Fruit fly (Drosophila melanogaster): ENCODE results near the gene skd.

skd gene

dm6 chr3L:20990231-20990630, 37.0 kb downstream of the skd start (continued):
- peak in 1 of 2 experiments; percentile 42 for TF ChIP-seq foxo (GFP tag; optimal IDR thresholded peaks at IDR 0.05)
- TF ChIP-seq dsf (GFP tag; optimal IDR thresholded peaks at IDR 0.05; ENCODE audit: borderline replicate concordance): no peak
- no peak for TF ChIP-seq pan (optimal IDR thresholded peaks at IDR 0.05)
- no peak for TF ChIP-seq tai (GFP tag; optimal IDR thresholded peaks at IDR 0.05)
- no peak for TF ChIP-seq Mio (GFP tag; optimal IDR thresholded peaks at IDR 0.05)
- no peak for TF ChIP-seq br (GFP tag; optimal IDR thresholded peaks at IDR 0.05)
- TF ChIP-seq Vsx2 (GFP tag; optimal IDR thresholded peaks at IDR 0.05; ENCODE audit: partially characterized antibody): no peak
- TF ChIP-seq Hr83 (GFP tag; optimal IDR thresholded peaks at IDR 0.05; ENCODE audit: poor library complexity, severe bottlenecking): no peak
- TF ChIP-seq rgr (GFP tag; optimal IDR thresholded peaks at IDR 0.05): peak; percentile 47
- peak; percentile 42 for TF ChIP-seq psq (GFP tag; optimal IDR thresholded peaks at IDR 0.05)
- no peak for TF ChIP-seq CG32264 (GFP tag; optimal IDR thresholded peaks at IDR 0.05)
- TF ChIP-seq ey (GFP tag; optimal IDR thresholded peaks at IDR 0.05): no peak
- no peak for TF ChIP-seq N (GFP tag; optimal IDR thresholded peaks at IDR 0.05)
- peak; percentile 9 for TF ChIP-seq brk (GFP tag; optimal IDR thresholded peaks at IDR 0.05)
- no peak for TF ChIP-seq usp (GFP tag; optimal IDR thresholded peaks at IDR 0.05)

DNA sequence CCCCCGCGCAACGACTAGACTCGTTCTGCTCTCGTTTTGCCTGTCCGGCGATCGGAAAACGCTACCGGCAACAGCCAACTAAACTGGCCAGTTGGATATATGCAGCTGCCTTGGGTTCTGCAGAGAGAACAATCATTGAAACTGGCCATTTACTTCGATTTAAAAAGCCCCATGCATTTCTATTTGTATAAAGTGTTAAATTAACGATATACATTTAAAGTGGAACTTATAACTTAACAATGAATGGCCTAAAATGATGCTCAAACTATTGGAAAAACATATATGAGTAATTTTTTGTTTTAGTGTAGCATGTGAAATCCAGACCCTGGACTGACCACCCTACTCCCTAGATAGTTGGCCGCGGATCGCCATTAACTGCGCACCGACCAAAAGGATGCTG, 38.4 kb downstream of the skd start:
- no peak for TF ChIP-seq h (GFP tag; optimal IDR thresholded peaks at IDR 0.05)
- TF ChIP-seq ey (GFP tag; optimal IDR thresholded peaks at IDR 0.05): no peak
- TF ChIP-seq Hr78 (GFP tag; optimal IDR thresholded peaks at IDR 0.05): no peak
- no peak for TF ChIP-seq psq (GFP tag; optimal IDR thresholded peaks at IDR 0.05)
- TF ChIP-seq usp (GFP tag; optimal IDR thresholded peaks at IDR 0.05): no peak
- TF ChIP-seq Mio (GFP tag; optimal IDR thresholded peaks at IDR 0.05): no peak
- TF ChIP-seq OdsH (GFP tag; optimal IDR thresholded peaks at IDR 0.05): no peak
- no peak for TF ChIP-seq fru (GFP tag; optimal IDR thresholded peaks at IDR 0.05)
- TF ChIP-seq CrebA (GFP tag; optimal IDR thresholded peaks at IDR 0.05; ENCODE audit: borderline replicate concordance): no peak
- no peak for TF ChIP-seq lola (GFP tag; optimal IDR thresholded peaks at IDR 0.05)
- TF ChIP-seq Vsx2 (GFP tag; optimal IDR thresholded peaks at IDR 0.05; ENCODE audit: partially characterized antibody): no peak
- TF ChIP-seq Jra (GFP tag; optimal IDR thresholded peaks at IDR 0.05): no peak

DNA sequence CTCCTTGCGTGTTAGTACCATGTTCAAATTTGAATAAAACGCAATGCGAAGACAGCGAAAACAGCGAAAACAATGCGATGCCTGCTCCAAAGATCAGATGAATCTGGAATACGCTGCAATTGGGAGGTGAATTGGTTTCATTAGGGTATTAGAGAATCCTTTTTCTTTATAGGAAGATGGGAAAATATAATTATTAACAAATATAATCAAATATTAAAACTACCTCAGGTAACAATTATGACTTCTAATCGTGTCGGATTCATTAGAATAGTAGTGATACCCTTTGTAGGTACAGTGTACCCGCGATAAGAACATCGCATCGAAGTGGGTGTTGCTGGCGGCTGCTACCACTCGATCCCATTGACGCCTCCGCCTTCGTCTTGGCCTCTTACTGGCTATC, 39.3 kb downstream of the skd start:
- TF ChIP-seq fru (GFP tag; optimal IDR thresholded peaks at IDR 0.05) (peak; percentile 14), psq (GFP tag; optimal IDR thresholded peaks at IDR 0.05) (peak; percentile 4), foxo (GFP tag; optimal IDR thresholded peaks at IDR 0.05) (peak in 1 of 2 experiments; percentile 23), Hr78 (GFP tag; optimal IDR thresholded peaks at IDR 0.05) (no peak), CG32264 (GFP tag; optimal IDR thresholded peaks at IDR 0.05) (no peak), Hnf4 (GFP tag; optimal IDR thresholded peaks at IDR 0.05) (no peak), HLH106 (tag; optimal IDR thresholded peaks at IDR 0.05) (peak; percentile 23), usp (GFP tag; optimal IDR thresholded peaks at IDR 0.05) (no peak), rgr (GFP tag; optimal IDR thresholded peaks at IDR 0.05) (peak; percentile 5), pan (optimal IDR thresholded peaks at IDR 0.05) (no peak), h (GFP tag; optimal IDR thresholded peaks at IDR 0.05) (peak; percentile 24)

dm6 chr3L:20986929-20987363, 40.3 kb downstream of the skd start:
- TF ChIP-seq rgr (GFP tag; optimal IDR thresholded peaks at IDR 0.05) (peak; percentile 13), OdsH (GFP tag; optimal IDR thresholded peaks at IDR 0.05) (peak; percentile 26), CG32264 (GFP tag; optimal IDR thresholded peaks at IDR 0.05) (no peak), Dif (GFP tag; optimal IDR thresholded peaks at IDR 0.05; ENCODE audit: partially characterized antibody) (no peak), HLH106 (tag; optimal IDR thresholded peaks at IDR 0.05) (peak; percentile 52), Vsx2 (GFP tag; optimal IDR thresholded peaks at IDR 0.05; ENCODE audit: partially characterized antibody) (no peak), Dfd (GFP tag; optimal IDR thresholded peaks at IDR 0.05) (no peak), psq (GFP tag; optimal IDR thresholded peaks at IDR 0.05) (peak; percentile 27), dmrt93B (GFP tag; optimal IDR thresholded peaks at IDR 0.05) (peak; percentile 1), jim (GFP tag; optimal IDR thresholded peaks at IDR 0.05) (no peak), Sp1 (GFP tag; optimal IDR thresholded peaks at IDR 0.05) (peak; percentile 65), foxo (GFP tag; optimal IDR thresholded peaks at IDR 0.05) (peak in 1 of 2 experiments; percentile 49), Rel (GFP tag; optimal IDR thresholded peaks at IDR 0.05) (no peak), Rel (tag; optimal IDR thresholded peaks at IDR 0.05) (no peak)
